Worm (Caenorhabditis elegans) whole organism, L4 larva: Measurements from ENCODE around the gene C55A6.11.

Experiments used
- F26F4.8 ChIP-seq: fragments of 200-800 bp; sonication (Bioruptor generic); conservative IDR thresholded peaks from 2 replicates; pipeline ENCODE4 v1.3.6; 2022; ENCODE audit warnings: missing genetic modification characterization, missing compliant biosample characterization
- T20F7.1 ChIP-seq: fragments of 200-800 bp; sonication (Bioruptor generic); optimal IDR thresholded peaks from 2 replicates; lab custom pipeline; 2018; ENCODE audit warnings: mild to moderate bottlenecking, missing genetic modification characterization, missing compliant biosample characterization
- Y75B8A.6 ChIP-seq: fragments of 200-800 bp; sonication (Bioruptor generic); IDR thresholded peaks from 2 replicates; pipeline ENCODE4 v1.3.6; 2022; ENCODE audit warnings: missing genetic modification reagents, missing genetic modification characterization, missing compliant biosample characterization
- aly-2 ChIP-seq: sonication (generic microtip); optimal IDR thresholded peaks from 2 replicates; lab custom pipeline; 2018; ENCODE audit warnings: missing biosample characterization, missing genetic modification characterization
- ama-1 ChIP-seq: fragments of 150-350 bp; optimal IDR thresholded peaks from 2 replicates; lab custom pipeline; 2014; ENCODE audit warnings: inconsistent platforms, mixed read lengths
- ceh-32 ChIP-seq: sonication (generic microtip); optimal IDR thresholded peaks from 2 replicates; lab custom pipeline; 2016; ENCODE audit warnings: mild to moderate bottlenecking, missing genetic modification characterization, missing compliant biosample characterization; ENCODE audit not compliant: poor library complexity
- ctbp-1 ChIP-seq: fragments of 200-800 bp; sonication (Bioruptor generic); IDR thresholded peaks from 2 replicates; pipeline ENCODE4 v1.3.6; 2022; ENCODE audit warnings: missing genetic modification reagents, missing genetic modification characterization, missing compliant biosample characterization
- daf-12 ChIP-seq: fragments of 150-350 bp; optimal IDR thresholded peaks from 2 replicates; lab custom pipeline; 2014; ENCODE audit warnings: missing biosample characterization, missing genetic modification reagents, missing genetic modification characterization
- daf-16 ChIP-seq, 3 experiments: sonication (generic microtip); optimal IDR thresholded peaks; 2 replicates each; lab custom pipeline; 2016 to 2017; ENCODE audit warnings: missing genetic modification characterization in 3 of 3, missing genetic modification reagents in 3 of 3, mild to moderate bottlenecking in 2 of 3, missing compliant biosample characterization in 2 of 3, missing biosample characterization in 1 of 3, moderate library complexity in 1 of 3
- daf-19 ChIP-seq: fragments of 200-800 bp; sonication (Bioruptor generic); conservative IDR thresholded peaks from 2 replicates; pipeline ENCODE4 v1.3.6; 2022; ENCODE audit warnings: missing genetic modification characterization, missing compliant biosample characterization
- dmd-6 ChIP-seq: fragments of 200-800 bp; sonication (Bioruptor generic); IDR thresholded peaks from 2 replicates; pipeline ENCODE4 v1.3.6; 2022; ENCODE audit warnings: missing genetic modification reagents, missing genetic modification characterization, missing compliant biosample characterization
- dpl-1 ChIP-seq: fragments of 150-350 bp; optimal IDR thresholded peaks from 2 replicates; lab custom pipeline; 2014; ENCODE audit warnings: missing biosample characterization, missing genetic modification reagents, missing genetic modification characterization
- dve-1 ChIP-seq: sonication (generic microtip); optimal IDR thresholded peaks from 2 replicates; lab custom pipeline; 2017; ENCODE audit warnings: antibody characterized with exemption, mild to moderate bottlenecking, missing genetic modification characterization, missing compliant biosample characterization; ENCODE audit not compliant: insufficient read depth
- egl-43 ChIP-seq: fragments of 200-800 bp; sonication (Bioruptor generic); IDR thresholded peaks from 2 replicates; pipeline ENCODE4 v1.3.6; 2022; ENCODE audit warnings: missing genetic modification reagents, missing genetic modification characterization, missing compliant biosample characterization
- fos-1 ChIP-seq: fragments of 150-350 bp; optimal IDR thresholded peaks from 2 replicates; lab custom pipeline; 2014; ENCODE audit warnings: missing biosample characterization, missing genetic modification characterization
- hlh-11 ChIP-seq: fragments of 200-800 bp; sonication (Bioruptor generic); optimal IDR thresholded peaks from 2 replicates; lab custom pipeline; 2018; ENCODE audit warnings: mild to moderate bottlenecking, missing genetic modification characterization, missing compliant biosample characterization
- hlh-30 ChIP-seq: sonication (generic microtip); optimal IDR thresholded peaks from 2 replicates; lab custom pipeline; 2017; ENCODE audit warnings: antibody characterized with exemption, mild to moderate bottlenecking, missing genetic modification characterization, missing compliant biosample characterization; ENCODE audit not compliant: insufficient read depth
- lin-1 ChIP-seq: fragments of 200-800 bp; sonication (Bioruptor generic); IDR thresholded peaks from 2 replicates; pipeline ENCODE4 v1.3.6; 2022; ENCODE audit warnings: missing genetic modification reagents, missing genetic modification characterization, missing compliant biosample characterization
- lin-15B ChIP-seq: fragments of 150-350 bp; sonication (generic microtip); optimal IDR thresholded peaks from 3 replicates; lab custom pipeline; 2014; ENCODE audit warnings: missing biosample characterization, missing genetic modification characterization
- lin-38 ChIP-seq: fragments of 200-800 bp; sonication (Bioruptor generic); IDR thresholded peaks from 2 replicates; pipeline ENCODE4 v1.3.6; 2022; ENCODE audit warnings: missing genetic modification reagents, missing genetic modification characterization, missing compliant biosample characterization
- lsy-2 ChIP-seq, 2 experiments: fragments of 150-350 bp in 1 of 2; sonication (generic microtip) in 1 of 2; optimal IDR thresholded peaks; 2 replicates each; lab custom pipeline; 2014 to 2017; ENCODE audit warnings: missing biosample characterization in 2 of 2, missing genetic modification characterization in 2 of 2
- mdl-1 ChIP-seq, 2 experiments: fragments of 150-350 bp in 1 of 2; sonication (generic microtip) in 1 of 2; optimal IDR thresholded peaks; 2 replicates each; lab custom pipeline; 2014 to 2017; ENCODE audit warnings: missing biosample characterization in 2 of 2, missing genetic modification characterization in 2 of 2
- mep-1 ChIP-seq: fragments of 150-350 bp; sonication (generic microtip); optimal IDR thresholded peaks from 3 replicates; lab custom pipeline; 2014; ENCODE audit warnings: missing biosample characterization, missing genetic modification characterization
- nhr-28 ChIP-seq: fragments of 150-350 bp; optimal IDR thresholded peaks from 2 replicates; lab custom pipeline; 2014; ENCODE audit warnings: missing biosample characterization, missing genetic modification characterization
- pqm-1 ChIP-seq: sonication (generic microtip); optimal IDR thresholded peaks from 2 replicates; lab custom pipeline; 2017; ENCODE audit warnings: missing biosample characterization, missing genetic modification characterization
- skn-1 ChIP-seq: fragments of 150-350 bp; optimal IDR thresholded peaks from 2 replicates; lab custom pipeline; 2014; ENCODE audit warnings: missing biosample characterization, missing genetic modification characterization
- snpc-4 ChIP-seq: fragments of 150-350 bp; optimal IDR thresholded peaks from 2 replicates; lab custom pipeline; 2014; ENCODE audit warnings: missing biosample characterization, missing genetic modification characterization
- unc-39 ChIP-seq: sonication (generic microtip); optimal IDR thresholded peaks from 2 replicates; lab custom pipeline; 2017; ENCODE audit warnings: missing biosample characterization, missing genetic modification characterization
- unc-62 ChIP-seq, 3 experiments: fragments of 150-350 bp in 1 of 3; sonication (generic microtip); optimal IDR thresholded peaks in 2 of 3; peaks in 1 of 3; 1 replicate in 1 of 3; 2 replicates in 2 of 3; lab custom pipeline; 2014 to 2017; ENCODE audit warnings: missing biosample characterization in 3 of 3, missing genetic modification characterization in 3 of 3, missing genetic modification reagents in 3 of 3, missing genotype in 1 of 3
- zag-1 ChIP-seq: fragments of 150-350 bp; optimal IDR thresholded peaks from 2 replicates; lab custom pipeline; 2014; ENCODE audit warnings: missing biosample characterization, missing genetic modification characterization
- zip-11 ChIP-seq: fragments of 200-800 bp; sonication (Bioruptor generic); IDR thresholded peaks from 2 replicates; pipeline ENCODE4 v1.3.6; 2022; ENCODE audit warnings: missing genetic modification characterization, missing compliant biosample characterization
- zip-2 ChIP-seq: fragments of 150-350 bp; optimal IDR thresholded peaks from 2 replicates; lab custom pipeline; 2014; ENCODE audit warnings: missing biosample characterization, missing genetic modification characterization

Gene C55A6.11

ce11 chrV:11534495-11535189 lies 14.3 kb downstream of the C55A6.11 start (continued):
- TF ChIP-seq zip-11 (no peak), lin-38 (GFP tag; lab: Robert Waterston, UW) (no peak; the same call in none of the 2 replicates), zag-1 (tag; lab: Kevin White, UChicago) (no peak), daf-12 (tag; lab: Kevin White, UChicago) (no peak)

- TF ChIP-seq lin-15B (tag; lab: Kevin White, UChicago) (no peak), snpc-4 (tag; lab: Kevin White, UChicago) (no peak), dve-1 (tag; lab: Kevin White, UChicago) (peak; percentile 33), nhr-28 (tag; lab: Kevin White, UChicago) (peak; percentile 74), unc-62 (GFP tag; optimal IDR thresholded peaks at IDR 0.05 in 1 of 2; lab: Kevin White, UChicago) (peak in 1 of 2 experiments; percentile 36), unc-62 (tag; optimal IDR thresholded peaks at IDR 0.05; lab: Kevin White, UChicago) (no peak), dpl-1 (no peak), daf-16 (GFP tag; optimal IDR thresholded peaks at IDR 0.05; lab: Kevin White, UChicago) (no peak), daf-16 (tag; optimal IDR thresholded peaks at IDR 0.05; lab: Kevin White, UChicago) (peak; percentile 42), dmd-6 (GFP tag; lab: Robert Waterston, UW) (peak; percentile 78), lsy-2 (tag; optimal IDR thresholded peaks at IDR 0.05; lab: Kevin White, UChicago) (peak in 1 of 2 experiments; percentile 3), egl-43 (peak; percentile 6; the same call in 1 of the 2 replicates), hlh-30 (tag; lab: Kevin White, UChicago) (peak; percentile 27), unc-39 (no peak), mdl-1 (tag; optimal IDR thresholded peaks at IDR 0.05; lab: Kevin White, UChicago) (peak in 1 of 2 experiments; percentile 15), ama-1 (lab: Kevin White, UChicago) (peak; percentile 35), zip-2 (tag; lab: Kevin White, UChicago) (no peak), daf-19 (GFP tag; lab: Robert Waterston, UW) (no peak), T20F7.1 (GFP tag; lab: Kevin White, UChicago) (no peak), pqm-1 (tag; lab: Kevin White, UChicago) (peak; percentile 82), mep-1 (tag; lab: Kevin White, UChicago) (peak; percentile 12), hlh-11 (tag; lab: Kevin White, UChicago) (peak; percentile 85), ceh-32 (no peak), lin-1 (GFP tag; lab: Robert Waterston, UW) (0 out of 2 replicates have a peak, but pooled peaks have one; percentile 18)
Measured at ce11 chrV:11535504-11536062, 15.3 kb downstream of the C55A6.11 start.

ce11 chrV:11536667-11537066 lies 16.4 kb downstream of the C55A6.11 start:
- TF ChIP-seq fos-1 (tag; lab: Kevin White, UChicago) (no peak), F26F4.8 (GFP tag; lab: Robert Waterston, UW) (0 out of 2 replicates have a peak, but pooled peaks have one; percentile 28), ctbp-1 (GFP tag; lab: Robert Waterston, UW) (no peak), unc-62 (GFP tag; optimal IDR thresholded peaks at IDR 0.05 in 1 of 2; lab: Kevin White, UChicago) (peak in 1 of 2 experiments; percentile 85), unc-62 (tag; optimal IDR thresholded peaks at IDR 0.05; lab: Kevin White, UChicago) (no peak), Y75B8A.6 (GFP tag; lab: Robert Waterston, UW) (0 out of 2 replicates have a peak, but pooled peaks have one; percentile 19)

- TF ChIP-seq unc-62 (GFP tag; optimal IDR thresholded peaks at IDR 0.05 in 1 of 2; lab: Kevin White, UChicago) (peak in 1 of 2 experiments; percentile 97), unc-62 (tag; optimal IDR thresholded peaks at IDR 0.05; lab: Kevin White, UChicago) (no peak), aly-2 (tag; lab: Kevin White, UChicago) (no peak), skn-1 (tag; lab: Kevin White, UChicago) (peak; percentile 15)
Measured at ce11 chrV:11539502-11539901, 19.2 kb downstream of the C55A6.11 start.
